Fruit fly (Drosophila melanogaster) whole organism, embryonic: ENCODE measurements around the gene Spn28B.

Source experiments
- Awh ChIP-seq: fragments of 200-800 bp; sonication (Bioruptor generic); IDR thresholded peaks from 2 replicates; pipeline ENCODE4, ENCODE4 v1.3.6; 2022; ENCODE audit warnings: missing biosample characterization, missing genetic modification characterization
- BtbVII ChIP-seq: fragments of 200-800 bp; sonication (Bioruptor generic); optimal IDR thresholded peaks from 3 replicates; lab custom pipeline; 2017; ENCODE audit warnings: missing biosample characterization, mild to moderate bottlenecking, missing genetic modification characterization
- CG1024 ChIP-seq: fragments of 200-800 bp; sonication (Bioruptor generic); IDR thresholded peaks from 2 replicates; pipeline ENCODE4 v1.3.6; 2022; ENCODE audit warnings: missing biosample characterization, missing genetic modification characterization
- CG10321 ChIP-seq: fragments of 200-800 bp; sonication (Bioruptor generic); IDR thresholded peaks from 2 replicates; pipeline ENCODE4 v1.3.6; 2022; ENCODE audit warnings: missing biosample characterization, missing genetic modification characterization
- CG10543 ChIP-seq: fragments of 200-800 bp; sonication (Bioruptor generic); optimal IDR thresholded peaks from 3 replicates; lab custom pipeline; 2017; ENCODE audit warnings: missing biosample characterization, mild to moderate bottlenecking, missing genetic modification characterization, moderate library complexity
- CG11723 ChIP-seq: fragments of 200-800 bp; sonication (Bioruptor generic); optimal IDR thresholded peaks from 2 replicates; lab custom pipeline; 2017; ENCODE audit warnings: missing biosample characterization, mild to moderate bottlenecking, missing genetic modification characterization
- CG1233 ChIP-seq: fragments of 200-800 bp; sonication (Bioruptor generic); optimal IDR thresholded peaks from 4 replicates; lab custom pipeline; 2018; ENCODE audit warnings: missing biosample characterization, mild to moderate bottlenecking, missing genetic modification characterization
- CG12769 ChIP-seq: fragments of 200-800 bp; sonication (Bioruptor generic); optimal IDR thresholded peaks from 2 replicates; lab custom pipeline; 2019; ENCODE audit warnings: missing biosample characterization, mild to moderate bottlenecking, missing genetic modification characterization, moderate library complexity
- CG13296 ChIP-seq: fragments of 200-800 bp; sonication (Bioruptor generic); optimal IDR thresholded peaks from 3 replicates; lab custom pipeline; 2018; ENCODE audit warnings: missing biosample characterization, mild to moderate bottlenecking, missing genetic modification characterization
- CG14667 ChIP-seq: fragments of 200-800 bp; sonication (Bioruptor generic); IDR thresholded peaks from 2 replicates; pipeline ENCODE4 v1.3.6; 2022; ENCODE audit warnings: missing biosample characterization, missing genetic modification characterization
- CG16863 ChIP-seq: fragments of 200-800 bp; sonication (Bioruptor generic); optimal IDR thresholded peaks from 3 replicates; lab custom pipeline; 2016; ENCODE audit warnings: missing biosample characterization, missing genetic modification characterization
- CG1792 ChIP-seq: fragments of 200-800 bp; sonication (Bioruptor generic); optimal IDR thresholded peaks from 2 replicates; lab custom pipeline; 2016; ENCODE audit warnings: missing biosample characterization, missing genetic modification characterization
- CG2199 ChIP-seq: fragments of 200-800 bp; sonication (Bioruptor generic); IDR thresholded peaks from 3 replicates; pipeline ENCODE4 v1.3.6; 2022; ENCODE audit warnings: missing biosample characterization, missing genetic modification characterization
- CG2678 ChIP-seq: fragments of 200-800 bp; sonication (Bioruptor generic); optimal IDR thresholded peaks from 3 replicates; lab custom pipeline; 2019; ENCODE audit warnings: missing biosample characterization, mild to moderate bottlenecking, missing genetic modification characterization, moderate library complexity
- CG2875 ChIP-seq: fragments of 200-800 bp; sonication (Bioruptor generic); optimal IDR thresholded peaks from 2 replicates; lab custom pipeline; 2017; ENCODE audit warnings: missing biosample characterization, mild to moderate bottlenecking, missing genetic modification characterization, missing genetic modification reagents
- CG31441 ChIP-seq: fragments of 200-800 bp; sonication (Bioruptor generic); IDR thresholded peaks from 2 replicates; pipeline ENCODE4 v1.3.6; 2022; ENCODE audit warnings: missing biosample characterization, missing genetic modification characterization
- CG3281 ChIP-seq: fragments of 200-800 bp; sonication (Bioruptor generic); optimal IDR thresholded peaks from 3 replicates; lab custom pipeline; 2017; ENCODE audit warnings: missing biosample characterization, mild to moderate bottlenecking, missing genetic modification characterization
- CG33213 ChIP-seq: fragments of 200-800 bp; sonication (Bioruptor generic); optimal IDR thresholded peaks from 3 replicates; lab custom pipeline; 2016; ENCODE audit warnings: missing biosample characterization, missing genetic modification characterization
- CG43689 ChIP-seq: fragments of 200-800 bp; sonication (Bioruptor generic); IDR thresholded peaks from 2 replicates; pipeline ENCODE4 v1.3.6; 2022; ENCODE audit warnings: missing biosample characterization, missing genetic modification characterization
- CG6272 ChIP-seq: fragments of 200-800 bp; sonication (Bioruptor generic); IDR thresholded peaks from 2 replicates; pipeline ENCODE4 v1.3.6; 2022; ENCODE audit warnings: missing biosample characterization, missing genetic modification characterization
- CG7963 ChIP-seq: fragments of 200-800 bp; sonication (Bioruptor generic); IDR thresholded peaks from 3 replicates; pipeline ENCODE4 v1.3.6; 2022; ENCODE audit warnings: missing biosample characterization, missing genetic modification characterization; ENCODE audit not compliant: partially characterized antibody
- CG7987 ChIP-seq: fragments of 200-800 bp; sonication (Bioruptor generic); optimal IDR thresholded peaks from 2 replicates; lab custom pipeline; 2018; ENCODE audit warnings: missing biosample characterization, mild to moderate bottlenecking, missing genetic modification characterization, moderate library complexity
- CG8290 ChIP-seq, 3 experiments: fragments of 200-800 bp; sonication (Bioruptor generic); optimal IDR thresholded peaks; 2 replicates each; lab custom pipeline; 2016 to 2019; ENCODE audit warnings: missing biosample characterization in 3 of 3, missing genetic modification characterization in 3 of 3, mild to moderate bottlenecking in 2 of 3, moderate library complexity in 1 of 3
- CG9727 ChIP-seq: fragments of 200-800 bp; sonication (Bioruptor generic); optimal IDR thresholded peaks from 3 replicates; lab custom pipeline; 2017; ENCODE audit warnings: missing biosample characterization, mild to moderate bottlenecking, missing genetic modification characterization
- D19B ChIP-seq: fragments of 200-800 bp; sonication (Bioruptor generic); optimal IDR thresholded peaks from 2 replicates; lab custom pipeline; 2017; ENCODE audit warnings: missing biosample characterization, mild to moderate bottlenecking, missing genetic modification characterization
- Doc2 ChIP-seq: fragments of 200-800 bp; sonication (Bioruptor generic); IDR thresholded peaks from 2 replicates; pipeline ENCODE4 v1.3.6; 2022; ENCODE audit warnings: missing biosample characterization, missing genetic modification characterization
- E2f2 ChIP-seq: fragments of 200-800 bp; sonication (Bioruptor generic); IDR thresholded peaks from 2 replicates; pipeline ENCODE4 v1.3.6; 2022; ENCODE audit warnings: missing biosample characterization, missing genetic modification characterization
- Ets65A ChIP-seq: fragments of 200-800 bp; sonication (Bioruptor generic); peaks from one replicate; lab custom pipeline; 2016; ENCODE audit warnings: missing biosample characterization, missing genetic modification characterization
- Hr78 ChIP-seq, 2 experiments: fragments of 200-800 bp in 1 of 2; fragments of >200 bp in 1 of 2; sonication (Bioruptor generic) in 1 of 2; optimal IDR thresholded peaks; 2 replicates each; lab custom pipeline; 2017 to 2019; ENCODE audit warnings: missing biosample characterization in 2 of 2, missing genetic modification characterization in 2 of 2, mild to moderate bottlenecking in 1 of 2, moderate library complexity in 1 of 2
- Hsf ChIP-seq: fragments of 200-800 bp; sonication (Bioruptor generic); optimal IDR thresholded peaks from 3 replicates; lab custom pipeline; 2016; ENCODE audit warnings: missing biosample characterization, missing genetic modification characterization
- Neu2 ChIP-seq: fragments of 200-800 bp; sonication (Bioruptor generic); optimal IDR thresholded peaks from 3 replicates; lab custom pipeline; 2016; ENCODE audit warnings: missing biosample characterization, missing genetic modification characterization, borderline replicate concordance
- Sox100B ChIP-seq: fragments of 200-800 bp; sonication (Bioruptor generic); optimal IDR thresholded peaks from 3 replicates; lab custom pipeline; 2018; ENCODE audit warnings: missing biosample characterization, mild to moderate bottlenecking, missing genetic modification characterization
- Xrp1 ChIP-seq: fragments of 200-800 bp; sonication (Bioruptor generic); IDR thresholded peaks from 2 replicates; pipeline ENCODE4 v1.3.6; 2022; ENCODE audit warnings: missing biosample characterization, missing genetic modification characterization
- bcd ChIP-seq: fragments of 200-800 bp; sonication (Bioruptor generic); optimal IDR thresholded peaks from 2 replicates; lab custom pipeline; 2017; ENCODE audit warnings: missing biosample characterization, mild to moderate bottlenecking, missing genetic modification characterization
- btn ChIP-seq: fragments of 200-800 bp; sonication (Bioruptor generic); optimal IDR thresholded peaks from 2 replicates; lab custom pipeline; 2016; ENCODE audit warnings: missing biosample characterization, missing genetic modification characterization
- cato ChIP-seq: fragments of 200-800 bp; sonication (Bioruptor generic); optimal IDR thresholded peaks from 2 replicates; lab custom pipeline; 2016; ENCODE audit warnings: missing biosample characterization, missing genetic modification characterization, borderline replicate concordance
- chm ChIP-seq: fragments of 200-800 bp; sonication (Bioruptor generic); IDR thresholded peaks from 2 replicates; pipeline ENCODE4 v1.3.6; 2022; ENCODE audit warnings: missing biosample characterization, missing genetic modification characterization
- dpn ChIP-seq, 2 experiments: fragments of 200-800 bp; sonication (Bioruptor generic); optimal IDR thresholded peaks; 3 replicates each; lab custom pipeline; 2016; ENCODE audit warnings: missing biosample characterization in 2 of 2, missing genetic modification characterization in 2 of 2
- gcm ChIP-seq: fragments of 200-800 bp; sonication (Bioruptor generic); optimal IDR thresholded peaks from 2 replicates; lab custom pipeline; 2019; ENCODE audit warnings: missing biosample characterization, mild to moderate bottlenecking, missing genetic modification characterization, moderate library complexity
- gem ChIP-seq: fragments of 200-800 bp; sonication (Bioruptor generic); optimal IDR thresholded peaks from 2 replicates; lab custom pipeline; 2019; ENCODE audit warnings: missing biosample characterization, mild to moderate bottlenecking, missing genetic modification characterization, moderate library complexity
- gsb-n ChIP-seq: fragments of 200-800 bp; sonication (Bioruptor generic); optimal IDR thresholded peaks from 3 replicates; lab custom pipeline; 2018; ENCODE audit warnings: missing biosample characterization, mild to moderate bottlenecking, missing genetic modification characterization
- knrl ChIP-seq: fragments of 200-800 bp; sonication (Bioruptor generic); IDR thresholded peaks from 3 replicates; pipeline ENCODE4 v1.3.6; 2022; ENCODE audit warnings: missing biosample characterization, missing genetic modification characterization; ENCODE audit not compliant: partially characterized antibody
- onecut ChIP-seq: fragments of 200-800 bp; sonication (Bioruptor generic); IDR thresholded peaks from 2 replicates; pipeline ENCODE4 v1.3.6; 2022; ENCODE audit warnings: missing biosample characterization, missing genetic modification characterization
- pho ChIP-seq: fragments of 200-800 bp; sonication (Bioruptor generic); optimal IDR thresholded peaks from 2 replicates; lab custom pipeline; 2016; ENCODE audit warnings: missing biosample characterization, missing genetic modification characterization
- sens ChIP-seq: fragments of 200-800 bp; sonication (Bioruptor generic); peaks from one replicate; lab custom pipeline; 2016; ENCODE audit warnings: missing biosample characterization, missing genetic modification characterization
- sqz ChIP-seq: fragments of 200-800 bp; sonication (Bioruptor generic); optimal IDR thresholded peaks from 3 replicates; lab custom pipeline; 2018; ENCODE audit warnings: missing biosample characterization, mild to moderate bottlenecking, missing genetic modification characterization
- stc ChIP-seq: fragments of 200-800 bp; sonication (Bioruptor generic); IDR thresholded peaks from 2 replicates; pipeline ENCODE4 v1.3.6; 2022; ENCODE audit warnings: missing biosample characterization, missing genetic modification characterization
- trh ChIP-seq: fragments of 200-800 bp; sonication (Bioruptor generic); optimal IDR thresholded peaks from 2 replicates; lab custom pipeline; 2016; ENCODE audit warnings: missing biosample characterization, missing genetic modification characterization
- twi ChIP-seq: fragments of 200-800 bp; optimal IDR thresholded peaks from 2 replicates; lab custom pipeline; 2019; ENCODE audit warnings: missing biosample characterization, mild to moderate bottlenecking, missing genetic modification characterization, moderate library complexity
- zen ChIP-seq: fragments of 200-800 bp; sonication (Bioruptor generic); optimal IDR thresholded peaks from 3 replicates; lab custom pipeline; 2018; ENCODE audit warnings: missing biosample characterization, mild to moderate bottlenecking, missing genetic modification characterization, moderate library complexity

The Spn28B gene

DNA sequence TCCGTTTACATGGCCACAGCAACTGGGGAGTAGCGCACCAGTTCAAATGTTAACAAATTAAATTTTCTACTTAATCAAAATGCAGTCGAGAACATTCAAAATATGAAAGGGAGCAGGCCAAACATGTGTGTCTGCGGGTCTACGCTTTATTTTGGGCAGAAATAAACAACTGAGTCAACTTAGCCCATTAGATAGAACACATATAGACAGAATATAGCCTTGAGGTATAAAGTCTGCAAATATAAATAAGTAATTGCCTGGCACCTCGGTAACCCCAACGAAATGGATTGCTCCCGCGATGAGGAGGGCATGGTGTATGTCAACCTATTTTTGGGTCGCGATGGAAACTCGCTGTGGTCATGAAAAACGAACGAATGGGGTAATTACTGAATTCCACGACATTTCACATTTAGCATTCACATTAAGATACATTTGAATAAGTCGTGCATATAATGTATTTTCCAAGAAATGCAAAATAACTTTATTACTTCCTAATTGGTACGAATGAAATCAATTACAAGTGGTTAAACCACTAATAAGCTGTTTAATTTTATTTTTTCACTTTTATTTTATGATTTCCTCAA lies 46.8 kb downstream of the Spn28B start (continued):
- TF ChIP-seq CG11723 (GFP tag; lab: Kevin White, UChicago) (no peak), D19B (GFP tag; lab: Kevin White, UChicago) (no peak), CG9727 (GFP tag; lab: Kevin White, UChicago) (peak; percentile 21), Awh (peak; percentile 35; the same call in 1 of the 2 replicates), gsb-n (peak; percentile 21), BtbVII (peak; percentile 59), Hsf (GFP tag; lab: Kevin White, UChicago) (no peak), CG7963 (GFP tag; lab: Robert Waterston, UW) (no peak), Doc2 (GFP tag; lab: Robert Waterston, UW) (no peak), CG6272 (GFP tag; lab: Robert Waterston, UW) (no peak), CG8290 (GFP tag; optimal IDR thresholded peaks at IDR 0.05; lab: Kevin White, UChicago) (no peak), CG8290 (tag; optimal IDR thresholded peaks at IDR 0.05; lab: Kevin White, UChicago) (peak in 1 of 2 experiments; percentile 34), CG43689 (no peak), CG13296 (peak; percentile 19), sqz (peak; percentile 18), CG14667 (GFP tag; lab: Robert Waterston, UW) (peak; percentile 9; the same call in 1 of the 2 replicates), Hr78 (GFP tag; optimal IDR thresholded peaks at IDR 0.05; lab: Kevin White, UChicago) (peak in 1 of 2 experiments; percentile 62), stc (GFP tag; lab: Robert Waterston, UW) (no peak), Xrp1 (GFP tag; lab: Robert Waterston, UW) (peak; percentile 39; the same call in 1 of the 2 replicates), CG2678 (tag; lab: Kevin White, UChicago) (peak; percentile 50), CG31441 (no peak), sens (GFP tag; lab: Kevin White, UChicago) (peak; percentile 73), gem (tag; lab: Kevin White, UChicago) (peak; percentile 17), CG1233 (GFP tag; lab: Kevin White, UChicago) (peak; percentile 27), E2f2 (GFP tag; lab: Robert Waterston, UW) (no peak), gcm (peak; percentile 6), CG3281 (GFP tag; lab: Kevin White, UChicago) (peak; percentile 37), zen (tag; lab: Kevin White, UChicago) (no peak), CG2199 (GFP tag; lab: Robert Waterston, UW) (peak; percentile 100), Ets65A (no peak), btn (no peak), chm (GFP tag; lab: Robert Waterston, UW) (peak; percentile 21; the same call in 1 of the 2 replicates), CG1024 (GFP tag; lab: Robert Waterston, UW) (no peak), Sox100B (GFP tag; lab: Kevin White, UChicago) (peak; percentile 8), CG12769 (tag; lab: Kevin White, UChicago) (peak; percentile 73), Neu2 (GFP tag; lab: Kevin White, UChicago) (no peak), CG10543 (GFP tag; lab: Kevin White, UChicago) (peak; percentile 17), CG7987 (GFP tag; lab: Kevin White, UChicago) (peak; percentile 49), CG1792 (GFP tag; lab: Kevin White, UChicago) (peak; percentile 12), pho (no peak), dpn (GFP tag; optimal IDR thresholded peaks at IDR 0.05; lab: Kevin White, UChicago) (no peak), CG33213 (GFP tag; lab: Kevin White, UChicago) (peak; percentile 27), trh (no peak), CG16863 (GFP tag; lab: Kevin White, UChicago) (peak; percentile 7), twi (tag; lab: Kevin White, UChicago) (peak; percentile 59), cato (GFP tag; lab: Kevin White, UChicago) (no peak), CG10321 (GFP tag; lab: Robert Waterston, UW) (no peak), knrl (GFP tag; lab: Robert Waterston, UW) (no peak), onecut (GFP tag; lab: Robert Waterston, UW) (no peak), bcd (no peak), CG2875 (peak; percentile 17)
